Worm (Caenorhabditis elegans): ENCODE measurements around the gene ugt-7.

ugt-7 gene

DNA sequence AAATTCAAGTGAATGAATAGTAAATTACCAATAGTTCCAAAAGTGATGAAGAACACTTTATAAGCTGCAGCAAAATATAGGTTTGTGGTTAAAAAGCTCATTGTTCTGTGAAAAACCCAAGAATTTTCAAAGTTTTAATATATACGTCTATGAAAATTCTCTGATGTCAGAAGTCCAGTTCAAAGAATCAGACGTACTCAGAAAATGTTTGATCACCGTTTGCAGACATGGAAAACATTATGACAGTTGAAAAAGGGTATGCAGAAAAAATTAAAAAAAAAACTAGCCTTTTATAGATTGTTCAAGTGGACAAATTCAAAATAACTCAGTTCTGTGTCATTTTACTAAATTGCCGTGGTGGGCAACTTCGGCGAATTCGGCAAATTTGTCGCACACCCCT lies 25.7 kb downstream of the ugt-7 start, which contains the start of gene srsx-10:
Gene srsx-10 (minus strand): TSS at position 101 of the 400 bp plus-strand sequence.
- TF ChIP-seq flt-1 (GFP tag; IDR thresholded peaks at IDR 0.05), result no peak
- TF ChIP-seq hmbx-1 (tag; optimal IDR thresholded peaks at IDR 0.05), result no peak
- no peak for TF ChIP-seq sea-1 (GFP tag; conservative IDR thresholded peaks at IDR 0.05)
- no peak for TF ChIP-seq tbx-37 (GFP tag; conservative IDR thresholded peaks at IDR 0.05)
- TF ChIP-seq F13C5.2 (tag; optimal IDR thresholded peaks at IDR 0.05), result no peak
- no peak for TF ChIP-seq tbx-11 (GFP tag; IDR thresholded peaks at IDR 0.05)

DNA sequence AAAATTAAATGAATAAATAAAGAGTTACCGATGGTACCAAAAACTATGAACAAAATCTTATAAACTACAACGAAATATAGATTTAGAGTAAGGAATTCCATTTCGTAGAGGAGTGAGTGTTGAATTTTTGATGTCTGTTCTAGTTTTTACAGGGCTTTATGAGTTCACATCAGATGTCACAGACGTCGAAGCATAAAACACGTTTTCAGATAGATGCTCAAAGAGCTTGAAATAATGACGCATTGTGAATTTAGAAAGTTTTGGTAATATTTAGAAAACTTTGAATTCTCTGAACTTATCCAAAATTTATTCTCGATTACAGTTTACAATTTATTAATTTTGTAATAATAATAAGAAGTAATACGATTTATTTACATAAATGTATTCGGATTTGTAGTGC lies 27.4 kb downstream of the ugt-7 start, which contains the start of gene srsx-9:
Gene srsx-9 (minus strand): TSS at position 101 of the 400 bp plus-strand sequence.
- no peak for TF ChIP-seq tbx-37 (GFP tag; conservative IDR thresholded peaks at IDR 0.05)
- no peak for TF ChIP-seq pes-1 (GFP tag; IDR thresholded peaks at IDR 0.05)
- no peak for TF ChIP-seq hnd-1 (tag; optimal IDR thresholded peaks at IDR 0.05)
- TF ChIP-seq sea-1 (GFP tag; conservative IDR thresholded peaks at IDR 0.05), result no peak
- no peak for TF ChIP-seq F13C5.2 (tag; optimal IDR thresholded peaks at IDR 0.05)
- no peak for TF ChIP-seq tbx-11 (GFP tag; IDR thresholded peaks at IDR 0.05)
- TF ChIP-seq ceh-13 (GFP tag; optimal IDR thresholded peaks at IDR 0.05), result no peak
- no peak for TF ChIP-seq hmbx-1 (tag; optimal IDR thresholded peaks at IDR 0.05)
- no peak for TF ChIP-seq scrt-1 (GFP tag; IDR thresholded peaks at IDR 0.05)
- no peak for TF ChIP-seq ets-7 (tag; optimal IDR thresholded peaks at IDR 0.05)
- TF ChIP-seq ama-1 (optimal IDR thresholded peaks at IDR 0.05), result no peak
- no peak for TF ChIP-seq tra-4 (tag; optimal IDR thresholded peaks at IDR 0.05)
- no peak for TF ChIP-seq aly-1 (tag; optimal IDR thresholded peaks at IDR 0.05)
- no peak for TF ChIP-seq flt-1 (GFP tag; IDR thresholded peaks at IDR 0.05)

DNA sequence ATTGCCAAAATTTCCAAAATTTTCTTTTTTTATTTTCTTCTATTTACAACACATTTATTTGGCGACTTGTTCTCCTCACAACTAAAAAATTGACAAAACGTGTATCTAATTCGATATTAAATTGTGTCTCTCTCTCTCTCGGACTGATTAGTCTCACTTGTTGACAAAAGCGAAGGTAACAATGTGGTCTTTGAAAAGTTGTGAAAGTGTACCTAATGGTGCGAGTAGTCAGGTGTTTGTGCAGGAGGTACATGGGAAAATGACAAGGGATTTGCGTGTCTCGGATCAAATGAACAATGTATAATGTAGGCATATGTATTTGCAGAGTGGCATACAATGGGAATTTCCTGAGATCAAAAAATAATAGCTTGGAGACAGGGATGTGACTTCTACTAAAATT lies 30.9 kb downstream of the ugt-7 start:
- TF ChIP-seq hmg-4 (GFP tag; optimal IDR thresholded peaks at IDR 0.05), result no peak
- TF ChIP-seq ceh-36 (tag; optimal IDR thresholded peaks at IDR 0.05), result no peak
- TF ChIP-seq tbx-11 (GFP tag; IDR thresholded peaks at IDR 0.05), result no peak
- TF ChIP-seq aly-1 (tag; optimal IDR thresholded peaks at IDR 0.05), result no peak
- TF ChIP-seq ama-1 (optimal IDR thresholded peaks at IDR 0.05), result no peak
- TF ChIP-seq ets-7 (tag; optimal IDR thresholded peaks at IDR 0.05), result no peak
- no peak for TF ChIP-seq pes-1 (GFP tag; IDR thresholded peaks at IDR 0.05)
- TF ChIP-seq B0310.2 (tag; optimal IDR thresholded peaks at IDR 0.05), result no peak
- TF ChIP-seq sea-1 (GFP tag; conservative IDR thresholded peaks at IDR 0.05), result no peak
- TF ChIP-seq ceh-13 (GFP tag; optimal IDR thresholded peaks at IDR 0.05), result no peak
- no peak for TF ChIP-seq hnd-1 (tag; optimal IDR thresholded peaks at IDR 0.05)
- TF ChIP-seq scrt-1 (GFP tag; IDR thresholded peaks at IDR 0.05), result no peak
- TF ChIP-seq flt-1 (GFP tag; IDR thresholded peaks at IDR 0.05), result no peak
- TF ChIP-seq tra-4 (tag; optimal IDR thresholded peaks at IDR 0.05), result no peak
- no peak for TF ChIP-seq F13C5.2 (tag; optimal IDR thresholded peaks at IDR 0.05)
- TF ChIP-seq tbx-37 (GFP tag; conservative IDR thresholded peaks at IDR 0.05), result no peak
- no peak for TF ChIP-seq hmbx-1 (tag; optimal IDR thresholded peaks at IDR 0.05)

DNA sequence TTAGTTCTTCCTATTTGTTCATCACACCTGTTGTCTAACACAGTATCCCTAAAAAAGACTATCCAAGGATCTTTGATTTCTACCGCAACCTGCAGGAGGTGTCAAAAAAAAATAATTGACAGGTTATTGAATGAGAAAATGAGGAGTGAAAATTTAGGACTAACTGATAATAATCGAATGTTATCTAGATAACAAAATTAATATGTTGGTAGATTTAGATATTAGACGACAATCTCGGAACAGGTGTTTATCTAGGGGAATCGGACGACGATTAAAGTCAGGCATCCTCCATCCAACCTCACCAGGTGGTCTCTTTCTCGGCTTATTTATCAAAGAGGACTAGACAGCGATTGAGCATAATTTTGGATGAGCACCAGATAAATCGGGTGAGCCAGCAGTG lies 31.6 kb downstream of the ugt-7 start:
- no peak for TF ChIP-seq B0310.2 (tag; optimal IDR thresholded peaks at IDR 0.05)
- no peak for TF ChIP-seq ets-7 (tag; optimal IDR thresholded peaks at IDR 0.05)
- TF ChIP-seq F13C5.2 (tag; optimal IDR thresholded peaks at IDR 0.05), result no peak
- no peak for TF ChIP-seq aly-1 (tag; optimal IDR thresholded peaks at IDR 0.05)
- no peak for TF ChIP-seq tbx-37 (GFP tag; conservative IDR thresholded peaks at IDR 0.05)
- TF ChIP-seq tbx-11 (GFP tag; IDR thresholded peaks at IDR 0.05), result no peak
- TF ChIP-seq scrt-1 (GFP tag; IDR thresholded peaks at IDR 0.05), result no peak
- no peak for TF ChIP-seq pes-1 (GFP tag; IDR thresholded peaks at IDR 0.05)
- TF ChIP-seq ama-1 (optimal IDR thresholded peaks at IDR 0.05), result no peak
- TF ChIP-seq hmg-4 (GFP tag; optimal IDR thresholded peaks at IDR 0.05), result no peak
- no peak for TF ChIP-seq sea-1 (GFP tag; conservative IDR thresholded peaks at IDR 0.05)
- TF ChIP-seq hmbx-1 (tag; optimal IDR thresholded peaks at IDR 0.05), result no peak
- TF ChIP-seq tra-4 (tag; optimal IDR thresholded peaks at IDR 0.05), result no peak
- no peak for TF ChIP-seq hnd-1 (tag; optimal IDR thresholded peaks at IDR 0.05)
- TF ChIP-seq ceh-36 (tag; optimal IDR thresholded peaks at IDR 0.05), result no peak
- TF ChIP-seq flt-1 (GFP tag; IDR thresholded peaks at IDR 0.05), result no peak

DNA sequence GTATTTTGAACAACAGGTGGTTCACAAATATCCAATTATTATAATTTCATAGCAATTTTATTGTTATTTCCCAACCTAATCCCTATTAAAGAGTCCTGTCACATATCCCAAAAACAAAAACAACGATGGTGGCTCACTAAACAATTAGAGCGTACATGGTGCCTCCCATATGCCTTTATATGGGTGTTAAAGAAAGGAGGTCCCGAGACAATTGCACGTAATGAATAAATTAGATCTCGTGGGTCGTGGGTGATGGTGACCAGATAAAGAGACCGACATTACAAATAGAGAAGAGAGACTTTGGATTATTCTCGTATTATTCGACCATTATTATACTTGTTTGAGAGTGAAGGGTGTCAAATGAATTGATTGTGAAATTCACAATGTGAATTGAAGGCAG lies 33.1 kb downstream of the ugt-7 start:
- TF ChIP-seq pes-1 (GFP tag; IDR thresholded peaks at IDR 0.05) (0 out of 2 replicates have a peak, but pooled peaks have one; percentile 10), hmbx-1 (tag; optimal IDR thresholded peaks at IDR 0.05) (no peak), ceh-13 (GFP tag; optimal IDR thresholded peaks at IDR 0.05) (no peak), tbx-11 (GFP tag; IDR thresholded peaks at IDR 0.05) (no peak)

DNA sequence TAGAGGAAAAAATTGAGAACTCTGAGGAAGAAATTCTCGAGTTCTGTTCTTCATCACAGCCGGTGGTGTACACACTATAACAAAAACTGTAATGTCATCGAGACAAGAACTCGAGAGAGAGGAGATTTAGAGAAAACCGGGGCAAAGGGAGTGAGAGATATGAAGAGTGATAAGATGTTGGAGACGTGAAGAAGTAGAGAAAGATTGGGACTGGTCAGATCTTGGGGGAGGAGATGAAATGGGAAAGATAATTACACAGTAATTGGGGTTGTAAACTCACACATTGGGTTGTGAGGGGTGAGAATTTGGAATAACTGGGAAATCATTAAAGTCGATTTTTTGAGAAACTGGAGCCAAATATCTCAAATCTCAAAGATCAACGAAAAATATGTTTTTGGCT lies 34.6 kb downstream of the ugt-7 start:
- no peak for TF ChIP-seq aly-1 (tag; optimal IDR thresholded peaks at IDR 0.05)
- TF ChIP-seq hmbx-1 (tag; optimal IDR thresholded peaks at IDR 0.05), result no peak
- no peak for TF ChIP-seq sea-1 (GFP tag; conservative IDR thresholded peaks at IDR 0.05)
- TF ChIP-seq tra-4 (tag; optimal IDR thresholded peaks at IDR 0.05), result no peak
- no peak for TF ChIP-seq hmg-4 (GFP tag; optimal IDR thresholded peaks at IDR 0.05)
- no peak for TF ChIP-seq flt-1 (GFP tag; IDR thresholded peaks at IDR 0.05)

DNA sequence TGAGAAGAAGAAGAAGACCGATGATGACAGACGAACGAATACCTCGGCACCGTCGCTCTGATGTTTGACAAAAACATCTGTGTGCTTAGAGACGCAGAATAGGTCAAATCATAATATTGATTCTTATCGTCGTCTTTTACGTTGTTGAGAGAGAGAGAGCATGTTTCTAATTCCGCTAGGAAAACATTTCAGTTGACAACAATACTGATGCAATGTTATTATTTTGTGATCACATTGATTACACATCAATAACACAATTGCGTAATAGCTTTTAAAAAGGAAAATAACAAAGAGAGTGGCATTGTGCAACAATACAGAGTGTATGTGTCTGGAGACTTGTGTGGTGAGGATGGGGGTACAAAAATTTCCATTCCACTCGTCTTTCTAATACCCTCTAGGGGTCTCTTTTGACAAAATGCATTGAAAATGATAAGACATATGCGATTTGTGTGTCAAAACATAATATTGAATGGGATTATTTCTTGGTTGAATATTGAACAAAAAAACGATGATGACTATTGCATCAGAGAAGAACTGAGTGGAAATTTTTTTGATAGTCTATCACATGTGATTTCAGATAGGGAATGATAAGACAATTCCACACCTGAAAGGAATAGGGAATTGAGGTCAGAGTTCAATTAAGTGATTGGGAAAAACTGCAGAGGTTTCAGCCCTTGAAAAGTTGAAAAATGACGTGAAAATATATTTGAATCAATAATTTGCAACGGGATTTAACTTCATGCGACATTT lies 35.5 kb downstream of the ugt-7 start:
- no peak for TF ChIP-seq hmbx-1 (tag; optimal IDR thresholded peaks at IDR 0.05)
- no peak for TF ChIP-seq tbx-11 (GFP tag; IDR thresholded peaks at IDR 0.05)
- no peak for TF ChIP-seq pes-1 (GFP tag; IDR thresholded peaks at IDR 0.05)
- no peak for TF ChIP-seq ceh-13 (GFP tag; optimal IDR thresholded peaks at IDR 0.05)
- no peak for TF ChIP-seq hnd-1 (tag; optimal IDR thresholded peaks at IDR 0.05)
- no peak for TF ChIP-seq ceh-36 (tag; optimal IDR thresholded peaks at IDR 0.05)
- no peak for TF ChIP-seq hmg-4 (GFP tag; optimal IDR thresholded peaks at IDR 0.05)
- TF ChIP-seq B0310.2 (tag; optimal IDR thresholded peaks at IDR 0.05), result no peak
- no peak for TF ChIP-seq ama-1 (optimal IDR thresholded peaks at IDR 0.05)
- TF ChIP-seq aly-1 (tag; optimal IDR thresholded peaks at IDR 0.05), result no peak
- no peak for TF ChIP-seq tbx-37 (GFP tag; conservative IDR thresholded peaks at IDR 0.05)
- no peak for TF ChIP-seq flt-1 (GFP tag; IDR thresholded peaks at IDR 0.05)
- no peak for TF ChIP-seq sea-1 (GFP tag; conservative IDR thresholded peaks at IDR 0.05)
- TF ChIP-seq scrt-1 (GFP tag; IDR thresholded peaks at IDR 0.05), result no peak
- TF ChIP-seq F13C5.2 (tag; optimal IDR thresholded peaks at IDR 0.05), result no peak
- no peak for TF ChIP-seq tra-4 (tag; optimal IDR thresholded peaks at IDR 0.05)
- TF ChIP-seq ets-7 (tag; optimal IDR thresholded peaks at IDR 0.05), result no peak
